Worm (Caenorhabditis elegans): ENCODE data around the gene mesp-1.

DNA sequence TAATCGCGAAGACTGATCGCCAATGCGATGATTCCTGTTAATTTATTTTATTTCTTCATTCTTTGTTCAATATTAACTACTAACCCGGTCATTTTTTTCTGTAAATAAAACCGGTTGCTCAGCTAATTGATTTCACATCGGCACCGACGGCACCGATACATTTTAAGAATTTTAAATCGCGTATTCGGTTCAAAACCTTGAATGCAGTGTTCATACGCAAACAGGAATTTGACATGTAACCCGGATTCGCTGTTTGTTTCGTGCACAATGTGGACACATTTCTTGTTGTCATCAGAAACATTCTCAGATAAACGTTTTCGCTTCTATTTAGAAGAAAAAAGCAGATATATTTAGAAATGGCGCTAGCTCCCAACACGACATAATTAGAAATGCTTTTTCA, 846 bp downstream of the mesp-1 start:
- no peak for TF ChIP-seq unc-39 (tag; optimal IDR thresholded peaks at IDR 0.05)
- no peak for TF ChIP-seq ztf-11 (tag; optimal IDR thresholded peaks at IDR 0.05)
- no peak for TF ChIP-seq lin-13 (tag; optimal IDR thresholded peaks at IDR 0.05)
- TF ChIP-seq nhr-237 (tag; optimal IDR thresholded peaks at IDR 0.05), result no peak
- no peak for TF ChIP-seq nhr-76 (tag; optimal IDR thresholded peaks at IDR 0.05)
- TF ChIP-seq snpc-4 (tag; optimal IDR thresholded peaks at IDR 0.05), result no peak
- TF ChIP-seq unc-62 (GFP tag; optimal IDR thresholded peaks at IDR 0.05), result no peak
- TF ChIP-seq elt-1 (tag; optimal IDR thresholded peaks at IDR 0.05; ENCODE audit: borderline replicate concordance, insufficient read depth), result no peak
- no peak for TF ChIP-seq zip-8 (tag; optimal IDR thresholded peaks at IDR 0.05)
- no peak for TF ChIP-seq pha-4 (tag; optimal IDR thresholded peaks at IDR 0.05)
- TF ChIP-seq mab-5 (tag; optimal IDR thresholded peaks at IDR 0.05), result no peak
- TF ChIP-seq nhr-28 (tag; optimal IDR thresholded peaks at IDR 0.05), result no peak
- TF ChIP-seq ceh-43 (GFP tag; optimal IDR thresholded peaks at IDR 0.05), result no peak
